Worm (Caenorhabditis elegans) whole organism, L2 larva: ENCODE data around the gene B0554.2.

Source experiments
- ama-1 ChIP-seq: fragments of 150-350 bp; optimal IDR thresholded peaks from 2 replicates; lab custom pipeline; 2018; ENCODE audit warnings: inconsistent platforms
- crh-2 ChIP-seq: sonication (generic microtip); optimal IDR thresholded peaks from 2 replicates; lab custom pipeline; 2017; ENCODE audit warnings: missing biosample characterization, missing genetic modification characterization
- egl-27 ChIP-seq: sonication (generic microtip); optimal IDR thresholded peaks from 3 replicates; lab custom pipeline; 2017; ENCODE audit warnings: missing biosample characterization, missing genetic modification reagents, missing genetic modification characterization
- elt-1 ChIP-seq: fragments of 150-350 bp; optimal IDR thresholded peaks from 2 replicates; lab custom pipeline; 2014; ENCODE audit warnings: missing biosample characterization, missing genetic modification characterization
- lin-13 ChIP-seq: fragments of 150-350 bp; optimal IDR thresholded peaks from 2 replicates; lab custom pipeline; 2014; ENCODE audit warnings: missing biosample characterization, missing genetic modification reagents, missing genetic modification characterization
- mab-5 ChIP-seq: fragments of 150-350 bp; optimal IDR thresholded peaks from 2 replicates; lab custom pipeline; 2014; ENCODE audit warnings: missing biosample characterization, missing genetic modification characterization
- mdl-1 ChIP-seq, 2 experiments: fragments of 150-350 bp in 1 of 2; sonication (generic microtip) in 1 of 2; optimal IDR thresholded peaks; 2 replicates each; lab custom pipeline; 2017; ENCODE audit warnings: missing biosample characterization in 2 of 2, missing genetic modification characterization in 2 of 2
- nhr-11 ChIP-seq: fragments of 150-350 bp; optimal IDR thresholded peaks from 2 replicates; lab custom pipeline; 2014; ENCODE audit warnings: missing biosample characterization, missing genetic modification characterization
- nhr-237 ChIP-seq: fragments of 150-350 bp; optimal IDR thresholded peaks from 2 replicates; lab custom pipeline; 2014; ENCODE audit warnings: missing biosample characterization, missing genetic modification characterization
- unc-39 ChIP-seq: fragments of 150-350 bp; optimal IDR thresholded peaks from 2 replicates; lab custom pipeline; 2014; ENCODE audit warnings: missing biosample characterization, missing genetic modification characterization
- unc-55 ChIP-seq: fragments of 150-350 bp; sonication (generic microtip); optimal IDR thresholded peaks from 3 replicates; lab custom pipeline; 2014; ENCODE audit warnings: missing biosample characterization, missing genetic modification reagents, missing genetic modification characterization
- unc-62 ChIP-seq: fragments of 150-350 bp; optimal IDR thresholded peaks from 2 replicates; lab custom pipeline; 2014; ENCODE audit warnings: missing biosample characterization, missing genetic modification reagents, missing genetic modification characterization
- ztf-1 ChIP-seq: fragments of 200-800 bp; sonication (Bioruptor generic); conservative IDR thresholded peaks from 2 replicates; pipeline ENCODE4 v1.3.6; 2022; ENCODE audit warnings: missing genetic modification characterization, missing compliant biosample characterization
- ztf-11 ChIP-seq: sonication (generic microtip); optimal IDR thresholded peaks from 2 replicates; lab custom pipeline; 2017; ENCODE audit warnings: missing biosample characterization, missing genetic modification characterization

- no peak for TF ChIP-seq mab-5 (tag; lab: Kevin White, UChicago)
- TF ChIP-seq lin-13 (GFP tag; lab: Kevin White, UChicago), result no peak
- no peak for TF ChIP-seq nhr-11 (tag; lab: Kevin White, UChicago)
- TF ChIP-seq elt-1 (tag; lab: Kevin White, UChicago), result no peak
- TF ChIP-seq ama-1 (lab: Kevin White, UChicago), result no peak
- no peak for TF ChIP-seq unc-62
- no peak for TF ChIP-seq unc-55 (GFP tag; lab: Kevin White, UChicago)
- TF ChIP-seq ztf-1 (GFP tag; lab: Robert Waterston, UW), result no peak
- TF ChIP-seq egl-27 (tag; lab: Kevin White, UChicago), result no peak
- TF ChIP-seq crh-2, result no peak
- no peak for TF ChIP-seq nhr-237 (tag; lab: Kevin White, UChicago)
- no peak for TF ChIP-seq ztf-11 (tag; lab: Kevin White, UChicago)
- no peak for TF ChIP-seq mdl-1 (tag; optimal IDR thresholded peaks at IDR 0.05; lab: Kevin White, UChicago)
- TF ChIP-seq unc-39 (tag; lab: Kevin White, UChicago), result no peak
These were observed 13.0 kb downstream of the B0554.2 start for ce11 chrV:446988-447387.
